Fruit fly (Drosophila melanogaster) whole organism, adult: Measurements from ENCODE around the gene CG14300.

Experiments
- CG11617 ChIP-seq: fragments of 200-800 bp; sonication (Bioruptor generic); optimal IDR thresholded peaks from 2 replicates; lab custom pipeline; 2017; ENCODE audit warnings: mild to moderate bottlenecking, missing biosample characterization, missing genetic modification reagents, missing genetic modification characterization
- CG12768 ChIP-seq: fragments of 200-800 bp; sonication (Bioruptor generic); optimal IDR thresholded peaks from 2 replicates; lab custom pipeline; 2017; ENCODE audit warnings: missing biosample characterization, missing genetic modification characterization, mild to moderate bottlenecking, moderate library complexity, missing genetic modification reagents
- CG14711 ChIP-seq: fragments of 200-800 bp; sonication (Bioruptor generic); optimal IDR thresholded peaks from 2 replicates; lab custom pipeline; 2018; ENCODE audit warnings: missing biosample characterization, mild to moderate bottlenecking, missing genetic modification characterization, moderate library complexity
- CG1620 ChIP-seq: fragments of 200-800 bp; sonication (Bioruptor generic); optimal IDR thresholded peaks from 2 replicates; lab custom pipeline; 2016; ENCODE audit warnings: missing biosample characterization, missing genetic modification characterization
- CG33017 ChIP-seq: fragments of 200-800 bp; sonication (Bioruptor generic); optimal IDR thresholded peaks from 2 replicates; lab custom pipeline; 2018; ENCODE audit warnings: missing biosample characterization, mild to moderate bottlenecking, missing genetic modification characterization, moderate library complexity
- CG5204 ChIP-seq: fragments of 200-800 bp; sonication (Bioruptor generic); optimal IDR thresholded peaks from 2 replicates; lab custom pipeline; 2016; ENCODE audit warnings: missing biosample characterization, missing genetic modification characterization
- CG7045 ChIP-seq: fragments of 200-800 bp; sonication (Bioruptor generic); optimal IDR thresholded peaks from 2 replicates; lab custom pipeline; 2017; ENCODE audit warnings: missing biosample characterization, mild to moderate bottlenecking, missing genetic modification characterization
- CG7101 ChIP-seq: fragments of 200-800 bp; sonication (Bioruptor generic); optimal IDR thresholded peaks from 2 replicates; lab custom pipeline; 2018; ENCODE audit warnings: missing biosample characterization, mild to moderate bottlenecking, missing genetic modification characterization, moderate library complexity
- Clk ChIP-seq: fragments of 200-800 bp; sonication (Bioruptor generic); optimal IDR thresholded peaks from 2 replicates; lab custom pipeline; 2017; ENCODE audit warnings: missing biosample characterization, missing genetic modification characterization
- Crg-1 ChIP-seq: fragments of 200-800 bp; sonication (Bioruptor generic); optimal IDR thresholded peaks from 2 replicates; lab custom pipeline; 2016; ENCODE audit warnings: missing biosample characterization, missing genetic modification characterization
- Hr96 ChIP-seq: fragments of 200-800 bp; sonication (Bioruptor generic); optimal IDR thresholded peaks from 2 replicates; lab custom pipeline; 2016; ENCODE audit warnings: missing biosample characterization, missing genetic modification characterization
- Mnt ChIP-seq: fragments of 200-800 bp; sonication (Bioruptor generic); optimal IDR thresholded peaks from 2 replicates; lab custom pipeline; 2016; ENCODE audit warnings: missing biosample characterization, mild to moderate bottlenecking, missing genetic modification characterization
- bab1 ChIP-seq: fragments of 200-800 bp; sonication (Bioruptor generic); optimal IDR thresholded peaks from 3 replicates; lab custom pipeline; 2019; ENCODE audit warnings: missing biosample characterization, mild to moderate bottlenecking, missing genetic modification characterization, moderate library complexity
- cic ChIP-seq: fragments of 200-800 bp; sonication (Bioruptor generic); optimal IDR thresholded peaks from 2 replicates; lab custom pipeline; 2017; ENCODE audit warnings: missing biosample characterization, mild to moderate bottlenecking, missing genetic modification characterization, moderate library complexity
- cnc ChIP-seq, 2 experiments: fragments of >200 bp; optimal IDR thresholded peaks; 2 replicates each; lab custom pipeline; 2017
- kay ChIP-seq: fragments of 200-800 bp; sonication (Bioruptor generic); peaks from one replicate; lab custom pipeline; 2016; ENCODE audit warnings: missing biosample characterization, missing genetic modification characterization, borderline replicate concordance
- ovo ChIP-seq: fragments of 200-800 bp; sonication (Bioruptor generic); optimal IDR thresholded peaks from 2 replicates; lab custom pipeline; 2016; ENCODE audit warnings: missing biosample characterization, missing genetic modification characterization
- pad ChIP-seq: fragments of 200-800 bp; sonication (Bioruptor generic); optimal IDR thresholded peaks from 3 replicates; lab custom pipeline; 2017; ENCODE audit warnings: missing biosample characterization, missing genetic modification characterization, mild to moderate bottlenecking, moderate library complexity, missing genetic modification reagents
- tj ChIP-seq: fragments of 200-800 bp; sonication (Bioruptor generic); optimal IDR thresholded peaks from 3 replicates; lab custom pipeline; 2017; ENCODE audit warnings: missing biosample characterization, mild to moderate bottlenecking, missing genetic modification characterization, moderate library complexity
- toe ChIP-seq: fragments of 200-800 bp; sonication (Bioruptor generic); optimal IDR thresholded peaks from 2 replicates; lab custom pipeline; 2016; ENCODE audit warnings: missing biosample characterization, missing genetic modification characterization

CG14300 gene

dm6 chr3R:18739978-18740954, 46.8 kb upstream of the CG14300 start:
- TF ChIP-seq CG33017 (peak; percentile 32), CG12768 (peak; percentile 4), pad (GFP tag; lab: Kevin White, UChicago) (peak; percentile 90), kay (GFP tag; lab: Kevin White, UChicago) (peak; percentile 68), tj (peak; percentile 21), Mnt (peak; percentile 27), CG5204 (peak; percentile 5), CG11617 (no peak), Hr96 (GFP tag; lab: Kevin White, UChicago) (peak; percentile 27), Clk (GFP tag; lab: Kevin White, UChicago) (no peak), CG1620 (no peak), Crg-1 (no peak), CG14711 (tag; lab: Kevin White, UChicago) (no peak)

DNA sequence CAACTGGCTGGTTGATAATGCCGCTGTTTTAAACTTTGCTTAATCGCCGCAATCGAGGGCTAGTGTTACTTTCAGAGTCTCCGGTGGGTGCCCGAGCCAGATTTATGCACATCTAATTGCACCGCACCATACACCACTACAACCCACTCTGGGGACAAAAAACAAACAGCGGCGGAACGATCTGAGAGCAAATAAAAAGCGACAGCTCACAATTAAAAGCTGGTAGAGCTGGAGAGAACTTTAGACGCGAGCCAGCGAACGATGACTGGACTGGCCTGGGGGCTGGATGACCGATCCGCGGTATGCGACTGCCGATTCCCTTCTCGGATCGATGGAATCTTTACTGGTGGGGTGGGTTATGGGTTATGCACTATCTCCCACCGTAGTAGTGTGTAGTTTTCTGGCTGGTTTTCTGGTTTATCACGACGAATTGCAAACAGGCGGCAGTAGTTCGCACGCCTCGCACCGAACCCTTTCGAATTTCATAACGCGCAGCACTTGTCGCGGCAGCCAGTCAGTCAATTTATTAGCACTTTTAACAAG, 46.0 kb upstream of the CG14300 start:
- TF ChIP-seq CG12768 (peak; percentile 85), CG5204 (no peak), tj (no peak), kay (GFP tag; lab: Kevin White, UChicago) (peak; percentile 90), cic (GFP tag; lab: Kevin White, UChicago) (peak; percentile 62)

DNA sequence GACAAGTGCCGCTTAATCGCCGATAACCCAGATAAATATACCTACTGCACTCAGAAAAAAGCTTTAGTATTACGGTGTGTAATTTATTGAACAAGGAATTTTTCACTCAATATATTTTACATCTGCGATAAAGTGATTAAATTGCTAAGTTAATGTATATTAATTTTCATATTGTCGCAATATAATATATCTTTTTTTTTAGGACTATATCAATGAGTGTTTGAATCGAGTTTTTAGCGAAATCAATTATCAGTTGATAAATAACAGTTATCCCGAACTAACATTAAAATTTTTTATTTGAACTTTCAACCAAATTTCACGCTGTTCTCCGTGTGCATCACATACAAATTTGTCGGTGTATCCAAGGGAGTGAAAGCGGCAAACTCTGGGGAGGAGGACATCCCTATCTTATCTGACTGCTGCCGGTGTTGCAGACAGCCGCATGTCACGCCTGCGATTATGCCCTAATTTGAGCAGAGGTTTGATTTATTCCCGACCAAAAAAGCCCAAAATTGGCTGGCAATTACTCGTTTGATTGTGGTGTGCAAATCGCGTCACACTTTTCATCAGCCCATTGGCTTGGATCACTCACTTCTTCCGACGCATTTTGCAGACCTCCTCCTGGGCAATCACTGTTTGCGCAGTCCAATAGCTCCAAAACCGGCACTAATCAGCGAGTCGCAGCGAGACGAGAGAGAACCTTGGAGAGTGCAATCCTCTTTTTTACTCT, 45.4 kb upstream of the CG14300 start:
- TF ChIP-seq CG14711 (tag; lab: Kevin White, UChicago) (no peak), CG7045 (GFP tag; lab: Kevin White, UChicago) (no peak), Crg-1 (no peak), CG1620 (no peak), CG12768 (no peak), Hr96 (GFP tag; lab: Kevin White, UChicago) (no peak), cnc (optimal IDR thresholded peaks at IDR 0.05; lab: Kevin White, UChicago) (no peak)

dm6 chr3R:18738086-18738485, 44.6 kb upstream of the CG14300 start:
- TF ChIP-seq cic (GFP tag; lab: Kevin White, UChicago) (no peak), CG1620 (no peak), toe (GFP tag; lab: Kevin White, UChicago) (no peak), CG12768 (no peak), CG7045 (GFP tag; lab: Kevin White, UChicago) (no peak), Crg-1 (no peak), CG7101 (no peak), cnc (optimal IDR thresholded peaks at IDR 0.05; lab: Kevin White, UChicago) (no peak), bab1 (GFP tag; lab: Kevin White, UChicago) (no peak), kay (GFP tag; lab: Kevin White, UChicago) (no peak), CG33017 (no peak), Hr96 (GFP tag; lab: Kevin White, UChicago) (no peak), tj (no peak), CG14711 (tag; lab: Kevin White, UChicago) (no peak), CG11617 (no peak), Clk (GFP tag; lab: Kevin White, UChicago) (no peak), CG5204 (no peak), Mnt (no peak), ovo (GFP tag; lab: Kevin White, UChicago) (no peak), pad (GFP tag; lab: Kevin White, UChicago) (no peak)

DNA sequence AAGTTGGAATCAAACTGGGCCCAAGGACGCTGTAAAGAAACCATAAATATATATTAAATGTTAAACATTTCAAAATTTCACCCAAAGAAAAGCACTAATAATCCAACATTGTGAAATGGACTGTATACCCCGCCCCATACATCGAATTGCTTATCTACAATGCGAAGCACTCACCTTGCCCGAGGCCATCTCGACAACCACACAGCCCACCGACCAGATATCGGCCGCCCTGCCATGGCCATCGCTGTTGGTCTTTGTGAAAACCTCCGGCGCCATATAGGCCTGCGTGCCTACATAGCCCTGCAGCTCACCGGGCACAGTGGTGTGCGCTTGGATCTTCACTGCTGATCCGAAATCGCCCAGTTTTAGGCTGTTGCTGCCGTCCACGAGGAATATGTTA, 40.1 kb upstream of the CG14300 start:
- TF ChIP-seq cnc (optimal IDR thresholded peaks at IDR 0.05; lab: Kevin White, UChicago) (no peak), CG12768 (no peak), CG1620 (no peak), CG7045 (GFP tag; lab: Kevin White, UChicago) (no peak), kay (GFP tag; lab: Kevin White, UChicago) (no peak)

DNA sequence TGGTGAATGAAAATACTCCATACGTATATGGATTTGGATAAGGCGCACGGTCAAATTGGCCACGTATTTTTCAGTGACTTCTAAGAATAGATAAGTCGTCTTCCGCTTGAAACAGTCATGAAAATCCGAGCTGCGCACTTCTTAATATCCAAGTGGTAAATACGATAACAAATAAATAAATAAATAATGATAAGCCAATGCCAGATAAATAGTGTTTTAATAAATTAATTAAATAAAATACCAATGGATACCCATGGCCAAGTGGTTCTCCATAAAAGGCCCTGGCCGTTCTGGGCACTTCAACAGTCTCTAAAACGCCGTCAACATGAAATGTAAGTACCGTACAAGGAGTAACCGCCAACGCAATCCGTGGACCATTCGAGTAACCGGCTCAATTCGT, 38.9 kb upstream of the CG14300 start, which contains the start of gene CG14302:
CG14302 (plus strand) TSS at position 301 of the 400 bp plus-strand sequence.
- TF ChIP-seq kay (GFP tag; lab: Kevin White, UChicago) (no peak), CG7101 (no peak), CG12768 (no peak)

DNA sequence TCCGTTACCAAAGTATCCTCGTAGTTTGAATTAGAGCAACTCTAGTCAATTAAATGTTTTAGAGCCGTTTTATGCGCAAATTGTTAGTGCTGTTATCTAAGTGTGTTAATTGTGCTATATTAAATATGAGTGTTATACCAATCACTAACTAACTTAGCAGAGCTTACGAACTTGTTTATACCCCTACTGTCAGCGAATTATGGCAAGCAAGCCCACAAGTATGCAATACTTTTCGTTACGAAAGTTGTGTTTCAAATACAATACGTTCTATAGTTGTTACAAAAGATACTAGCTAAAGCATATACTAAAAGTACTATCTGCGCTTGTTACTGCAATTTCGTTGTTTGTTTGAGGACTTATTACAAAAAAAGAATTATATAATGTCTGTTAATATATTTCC, 37.7 kb upstream of the CG14300 start:
- TF ChIP-seq CG33017 = no peak
- TF ChIP-seq pad (GFP tag; lab: Kevin White, UChicago) = peak; percentile 91
